Worm (Caenorhabditis elegans): ENCODE measurements around the gene cyp-35A1.

- TF ChIP-seq W03F9.2 (tag; optimal IDR thresholded peaks at IDR 0.05) (no peak), dao-5 (tag; optimal IDR thresholded peaks at IDR 0.05) (no peak)
These were observed 33.5 kb downstream of the cyp-35A1 start, which contains the start of gene clec-7 for ce11 chrV:7328092-7328491.

All from whole organism, L4/young adult.